Fruit fly (Drosophila melanogaster) whole organism, adult: ENCODE results near the gene Prp4k.

Experiments
- CG11617 ChIP-seq: fragments of 200-800 bp; sonication (Bioruptor generic); optimal IDR thresholded peaks from 2 replicates; lab custom pipeline; 2017; ENCODE audit warnings: mild to moderate bottlenecking, missing biosample characterization, missing genetic modification reagents, missing genetic modification characterization
- CG12768 ChIP-seq: fragments of 200-800 bp; sonication (Bioruptor generic); optimal IDR thresholded peaks from 2 replicates; lab custom pipeline; 2017; ENCODE audit warnings: missing biosample characterization, missing genetic modification characterization, mild to moderate bottlenecking, moderate library complexity, missing genetic modification reagents
- CG14711 ChIP-seq: fragments of 200-800 bp; sonication (Bioruptor generic); optimal IDR thresholded peaks from 2 replicates; lab custom pipeline; 2018; ENCODE audit warnings: missing biosample characterization, mild to moderate bottlenecking, missing genetic modification characterization, moderate library complexity
- CG5204 ChIP-seq: fragments of 200-800 bp; sonication (Bioruptor generic); optimal IDR thresholded peaks from 2 replicates; lab custom pipeline; 2016; ENCODE audit warnings: missing biosample characterization, missing genetic modification characterization
- CG7101 ChIP-seq: fragments of 200-800 bp; sonication (Bioruptor generic); optimal IDR thresholded peaks from 2 replicates; lab custom pipeline; 2018; ENCODE audit warnings: missing biosample characterization, mild to moderate bottlenecking, missing genetic modification characterization, moderate library complexity
- Clk ChIP-seq: fragments of 200-800 bp; sonication (Bioruptor generic); optimal IDR thresholded peaks from 2 replicates; lab custom pipeline; 2017; ENCODE audit warnings: missing biosample characterization, missing genetic modification characterization
- Mnt ChIP-seq: fragments of 200-800 bp; sonication (Bioruptor generic); optimal IDR thresholded peaks from 2 replicates; lab custom pipeline; 2016; ENCODE audit warnings: missing biosample characterization, mild to moderate bottlenecking, missing genetic modification characterization
- cic ChIP-seq: fragments of 200-800 bp; sonication (Bioruptor generic); optimal IDR thresholded peaks from 2 replicates; lab custom pipeline; 2017; ENCODE audit warnings: missing biosample characterization, mild to moderate bottlenecking, missing genetic modification characterization, moderate library complexity
- cnc ChIP-seq, 2 experiments: fragments of >200 bp; optimal IDR thresholded peaks; 2 replicates each; lab custom pipeline; 2017
- ovo ChIP-seq: fragments of 200-800 bp; sonication (Bioruptor generic); optimal IDR thresholded peaks from 2 replicates; lab custom pipeline; 2016; ENCODE audit warnings: missing biosample characterization, missing genetic modification characterization
- pad ChIP-seq: fragments of 200-800 bp; sonication (Bioruptor generic); optimal IDR thresholded peaks from 3 replicates; lab custom pipeline; 2017; ENCODE audit warnings: missing biosample characterization, missing genetic modification characterization, mild to moderate bottlenecking, moderate library complexity, missing genetic modification reagents
- toe ChIP-seq: fragments of 200-800 bp; sonication (Bioruptor generic); optimal IDR thresholded peaks from 2 replicates; lab custom pipeline; 2016; ENCODE audit warnings: missing biosample characterization, missing genetic modification characterization

dm6 chr3L:165981-166788 is 45.1 kb downstream of the Prp4k start:
- TF ChIP-seq CG12768 (peak; percentile 17), pad (GFP tag; lab: Kevin White, UChicago) (no peak), CG5204 (no peak), toe (GFP tag; lab: Kevin White, UChicago) (no peak), cnc (optimal IDR thresholded peaks at IDR 0.05; lab: Kevin White, UChicago) (no peak), ovo (no peak), cic (no peak), Clk (GFP tag; lab: Kevin White, UChicago) (no peak), Mnt (GFP tag; lab: Kevin White, UChicago) (no peak), CG14711 (no peak), CG7101 (tag; lab: Kevin White, UChicago) (peak; percentile 11), CG11617 (GFP tag; lab: Kevin White, UChicago) (no peak)
